Fruit fly (Drosophila melanogaster) whole organism, embryonic: ENCODE measurements around the gene CG17633.
A peak's percentile ranks its signal among the peaks of the same experiment; 100 is the strongest.

Experiments
- CG10366 ChIP-seq: fragments of 200-800 bp; sonication (Bioruptor generic); IDR thresholded peaks from 2 replicates; pipeline ENCODE4 v1.3.6; 2022; ENCODE audit warnings: missing biosample characterization, missing genetic modification characterization
- CG12071 ChIP-seq: fragments of 200-800 bp; sonication (Bioruptor generic); optimal IDR thresholded peaks from 3 replicates; lab custom pipeline; 2018; ENCODE audit warnings: missing biosample characterization, mild to moderate bottlenecking, missing genetic modification characterization
- CG14014 ChIP-seq: fragments of 200-800 bp; sonication (Bioruptor generic); IDR thresholded peaks from 2 replicates; pipeline ENCODE4 v1.3.6; 2022; ENCODE audit warnings: missing biosample characterization, missing genetic modification characterization
- CG15073 ChIP-seq: fragments of 200-800 bp; sonication (Bioruptor generic); optimal IDR thresholded peaks from 2 replicates; lab custom pipeline; 2016; ENCODE audit warnings: missing biosample characterization, missing genetic modification characterization
- CG15269 ChIP-seq: fragments of 200-800 bp; sonication (Bioruptor generic); optimal IDR thresholded peaks from 2 replicates; lab custom pipeline; 2018; ENCODE audit warnings: missing biosample characterization, mild to moderate bottlenecking, missing genetic modification characterization, moderate library complexity
- CG16863 ChIP-seq: fragments of 200-800 bp; sonication (Bioruptor generic); optimal IDR thresholded peaks from 3 replicates; lab custom pipeline; 2016; ENCODE audit warnings: missing biosample characterization, missing genetic modification characterization
- CG17361 ChIP-seq: fragments of 200-800 bp; sonication (Bioruptor generic); IDR thresholded peaks from 3 replicates; pipeline ENCODE4 v1.3.6; 2022; ENCODE audit warnings: missing biosample characterization, missing genetic modification characterization
- CG17385 ChIP-seq: fragments of 200-800 bp; sonication (Bioruptor generic); optimal IDR thresholded peaks from 3 replicates; lab custom pipeline; 2018; ENCODE audit warnings: missing biosample characterization, mild to moderate bottlenecking, missing genetic modification characterization
- CG18619 ChIP-seq: fragments of 200-800 bp; sonication (Bioruptor generic); optimal IDR thresholded peaks from 3 replicates; lab custom pipeline; 2017; ENCODE audit warnings: missing biosample characterization, mild to moderate bottlenecking, missing genetic modification characterization
- CG43689 ChIP-seq: fragments of 200-800 bp; sonication (Bioruptor generic); IDR thresholded peaks from 2 replicates; pipeline ENCODE4 v1.3.6; 2022; ENCODE audit warnings: missing biosample characterization, missing genetic modification characterization
- CG6272 ChIP-seq: fragments of 200-800 bp; sonication (Bioruptor generic); IDR thresholded peaks from 2 replicates; pipeline ENCODE4 v1.3.6; 2022; ENCODE audit warnings: missing biosample characterization, missing genetic modification characterization
- CG6683 ChIP-seq: fragments of 200-800 bp; sonication (Bioruptor generic); optimal IDR thresholded peaks from 2 replicates; lab custom pipeline; 2017; ENCODE audit warnings: missing biosample characterization, mild to moderate bottlenecking, missing genetic modification characterization, missing genetic modification reagents
- CG6791 ChIP-seq: fragments of 200-800 bp; sonication (Bioruptor generic); IDR thresholded peaks from 3 replicates; pipeline ENCODE4 v1.3.6; 2022; ENCODE audit warnings: missing biosample characterization, missing genetic modification characterization; ENCODE audit not compliant: partially characterized antibody
- CG6813 ChIP-seq: fragments of 200-800 bp; sonication (Bioruptor generic); optimal IDR thresholded peaks from 2 replicates; lab custom pipeline; 2017; ENCODE audit warnings: missing biosample characterization, missing genetic modification characterization, mild to moderate bottlenecking, moderate library complexity, missing genetic modification reagents
- CG7745 ChIP-seq: fragments of 200-800 bp; sonication (Bioruptor generic); optimal IDR thresholded peaks from 2 replicates; lab custom pipeline; 2018; ENCODE audit warnings: missing biosample characterization, mild to moderate bottlenecking, missing genetic modification characterization, moderate library complexity
- CG8089 ChIP-seq: fragments of 200-800 bp; sonication (Bioruptor generic); optimal IDR thresholded peaks from 3 replicates; lab custom pipeline; 2016; ENCODE audit warnings: missing biosample characterization, missing genetic modification characterization
- CG8290 ChIP-seq, 3 experiments: fragments of 200-800 bp; sonication (Bioruptor generic); optimal IDR thresholded peaks; 2 replicates each; lab custom pipeline; 2016 to 2019; ENCODE audit warnings: missing biosample characterization in 3 of 3, missing genetic modification characterization in 3 of 3, mild to moderate bottlenecking in 2 of 3, moderate library complexity in 1 of 3
- Dip3 ChIP-seq: fragments of 200-800 bp; sonication (Bioruptor generic); optimal IDR thresholded peaks from 3 replicates; lab custom pipeline; 2016; ENCODE audit warnings: missing biosample characterization, missing genetic modification characterization
- Dll ChIP-seq: fragments of 200-800 bp; sonication (Bioruptor generic); IDR thresholded peaks from 4 replicates; pipeline ENCODE4 v1.3.6; 2022; ENCODE audit warnings: missing biosample characterization, missing genetic modification characterization; ENCODE audit not compliant: partially characterized antibody
- Drgx ChIP-seq: fragments of 200-800 bp; sonication (Bioruptor generic); IDR thresholded peaks from 2 replicates; pipeline ENCODE4 v1.3.6; 2022; ENCODE audit warnings: missing biosample characterization, missing genetic modification characterization
- Gsc ChIP-seq: fragments of 200-800 bp; sonication (Bioruptor generic); IDR thresholded peaks from 2 replicates; pipeline ENCODE4 v1.3.6; 2022; ENCODE audit warnings: missing biosample characterization, missing genetic modification characterization
- Hand ChIP-seq: fragments of 200-800 bp; sonication (Bioruptor generic); optimal IDR thresholded peaks from 2 replicates; lab custom pipeline; 2017; ENCODE audit warnings: mild to moderate bottlenecking, missing biosample characterization, missing genetic modification reagents, missing genetic modification characterization
- Hey ChIP-seq: fragments of 200-800 bp; sonication (Bioruptor generic); optimal IDR thresholded peaks from 3 replicates; lab custom pipeline; 2018; ENCODE audit warnings: missing biosample characterization, mild to moderate bottlenecking, missing genetic modification characterization
- NC2α ChIP-seq: fragments of 200-800 bp; sonication (Bioruptor generic); optimal IDR thresholded peaks from 2 replicates; lab custom pipeline; 2016; ENCODE audit warnings: missing biosample characterization, missing genetic modification characterization
- Neu2 ChIP-seq: fragments of 200-800 bp; sonication (Bioruptor generic); optimal IDR thresholded peaks from 3 replicates; lab custom pipeline; 2016; ENCODE audit warnings: missing biosample characterization, missing genetic modification characterization, borderline replicate concordance
- Nf-YA ChIP-seq: fragments of 200-800 bp; sonication (Bioruptor generic); IDR thresholded peaks from 2 replicates; pipeline ENCODE4 v1.3.6; 2022; ENCODE audit warnings: missing biosample characterization, missing genetic modification characterization
- Opbp ChIP-seq: fragments of 200-800 bp; sonication (Bioruptor generic); IDR thresholded peaks from 3 replicates; pipeline ENCODE4 v1.3.6; 2022; ENCODE audit warnings: missing biosample characterization, missing genetic modification characterization; ENCODE audit not compliant: partially characterized antibody
- TFAM ChIP-seq: fragments of 200-800 bp; sonication (Bioruptor generic); optimal IDR thresholded peaks from 2 replicates; lab custom pipeline; 2017; ENCODE audit warnings: missing biosample characterization, missing genetic modification characterization, inconsistent platforms
- Taf1 ChIP-seq: fragments of 200-800 bp; sonication (Bioruptor generic); IDR thresholded peaks from 2 replicates; pipeline ENCODE4 v1.3.6; 2022; ENCODE audit warnings: missing biosample characterization, missing genetic modification characterization
- Xrp1 ChIP-seq: fragments of 200-800 bp; sonication (Bioruptor generic); IDR thresholded peaks from 2 replicates; pipeline ENCODE4 v1.3.6; 2022; ENCODE audit warnings: missing biosample characterization, missing genetic modification characterization
- YL-1 ChIP-seq: fragments of 200-800 bp; sonication (Bioruptor generic); optimal IDR thresholded peaks from 3 replicates; lab custom pipeline; 2017; ENCODE audit warnings: missing biosample characterization, mild to moderate bottlenecking, missing genetic modification characterization
- ci ChIP-seq: fragments of 200-800 bp; sonication (Bioruptor generic); IDR thresholded peaks from 3 replicates; pipeline ENCODE4 v1.3.6; 2022; ENCODE audit warnings: missing biosample characterization, missing genetic modification characterization
- dysf ChIP-seq: fragments of 200-800 bp; sonication (Bioruptor generic); IDR thresholded peaks from 3 replicates; pipeline ENCODE4 v1.3.6; 2022; ENCODE audit warnings: missing biosample characterization, missing genetic modification characterization
- esg ChIP-seq: fragments of 200-800 bp; sonication (Bioruptor generic); conservative IDR thresholded peaks from 2 replicates; pipeline ENCODE4 v1.3.6; 2022; ENCODE audit warnings: missing biosample characterization, missing genetic modification characterization
- exex ChIP-seq: fragments of 200-800 bp; sonication (Bioruptor generic); optimal IDR thresholded peaks from 4 replicates; lab custom pipeline; 2018; ENCODE audit warnings: missing biosample characterization, mild to moderate bottlenecking, missing genetic modification characterization, moderate library complexity
- eyg ChIP-seq: fragments of 200-800 bp; sonication (Bioruptor generic); optimal IDR thresholded peaks from 3 replicates; lab custom pipeline; 2016; ENCODE audit warnings: missing biosample characterization, missing genetic modification characterization
- fd64A ChIP-seq: fragments of 200-800 bp; sonication (Bioruptor generic); optimal IDR thresholded peaks from 3 replicates; lab custom pipeline; 2018; ENCODE audit warnings: missing biosample characterization, mild to moderate bottlenecking, missing genetic modification characterization
- gsb-n ChIP-seq: fragments of 200-800 bp; sonication (Bioruptor generic); optimal IDR thresholded peaks from 3 replicates; lab custom pipeline; 2018; ENCODE audit warnings: missing biosample characterization, mild to moderate bottlenecking, missing genetic modification characterization
- hbn ChIP-seq: fragments of 200-800 bp; sonication (Bioruptor generic); IDR thresholded peaks from 2 replicates; pipeline ENCODE4 v1.3.6; 2022; ENCODE audit warnings: missing biosample characterization, missing genetic modification characterization; ENCODE audit not compliant: partially characterized antibody
- hth ChIP-seq: fragments of >200 bp; optimal IDR thresholded peaks from 2 replicates; lab custom pipeline; 2017; ENCODE audit warnings: inconsistent platforms
- ken ChIP-seq: fragments of 200-800 bp; sonication (Bioruptor generic); IDR thresholded peaks from 3 replicates; pipeline ENCODE4 v1.3.6; 2022; ENCODE audit warnings: missing biosample characterization, missing genetic modification characterization
- pan ChIP-seq, 4 experiments: fragments of >200 bp in 3 of 4; fragments of 200-800 bp in 1 of 4; sonication (Bioruptor generic) in 1 of 4; optimal IDR thresholded peaks in 3 of 4; IDR thresholded peaks in 1 of 4; 2 replicates each; pipeline versions ENCODE4 v1.3.6 to Lab custom; 2017 to 2022; ENCODE audit warnings: missing biosample characterization in 2 of 4, missing genetic modification characterization in 2 of 4, mixed read lengths in 1 of 4
- pb ChIP-seq: fragments of 200-800 bp; sonication (Bioruptor generic); optimal IDR thresholded peaks from 3 replicates; lab custom pipeline; 2016; ENCODE audit warnings: missing biosample characterization, missing genetic modification characterization
- pita ChIP-seq: fragments of 200-800 bp; sonication (Bioruptor generic); optimal IDR thresholded peaks from 2 replicates; lab custom pipeline; 2017; ENCODE audit warnings: missing biosample characterization, mild to moderate bottlenecking, missing genetic modification characterization
- ranshi ChIP-seq: fragments of 200-800 bp; sonication (Bioruptor generic); IDR thresholded peaks from 2 replicates; pipeline ENCODE4 v1.3.6; 2022; ENCODE audit warnings: missing biosample characterization, missing genetic modification characterization
- sna ChIP-seq: fragments of 200-800 bp; sonication (Bioruptor generic); IDR thresholded peaks from 2 replicates; pipeline ENCODE4 v1.3.6; 2022; ENCODE audit warnings: missing biosample characterization, missing genetic modification characterization; ENCODE audit not compliant: partially characterized antibody
- sob ChIP-seq: fragments of 200-800 bp; sonication (Bioruptor generic); IDR thresholded peaks from 2 replicates; pipeline ENCODE4 v1.3.6; 2022; ENCODE audit warnings: missing biosample characterization, missing genetic modification characterization
- sqz ChIP-seq: fragments of 200-800 bp; sonication (Bioruptor generic); optimal IDR thresholded peaks from 3 replicates; lab custom pipeline; 2018; ENCODE audit warnings: missing biosample characterization, mild to moderate bottlenecking, missing genetic modification characterization
- toy ChIP-seq: fragments of 200-800 bp; sonication (Bioruptor generic); IDR thresholded peaks from 2 replicates; pipeline ENCODE4 v1.3.6; 2022; ENCODE audit warnings: missing biosample characterization, missing genetic modification characterization
- usp ChIP-seq: fragments of >200 bp; optimal IDR thresholded peaks from 2 replicates; lab custom pipeline; 2017; ENCODE audit warnings: missing biosample characterization, missing genetic modification characterization

Gene CG17633

dm6 chr2L:9758856-9759255 is 10.0 kb upstream of the CG17633 start (continued):
- TF ChIP-seq CG14014 (peak; percentile 62), CG15269 (tag; lab: Kevin White, UChicago) (peak; percentile 47), eyg (no peak), esg (GFP tag; lab: Robert Waterston, UW) (peak; percentile 47; the same call in 1 of the 2 replicates), CG17385 (GFP tag; lab: Kevin White, UChicago) (peak; percentile 24), CG18619 (no peak), usp (no peak), pan (optimal IDR thresholded peaks at IDR 0.05; lab: Kevin White, UChicago) (no peak), pan (GFP tag; optimal IDR thresholded peaks at IDR 0.05 in 1 of 2, IDR thresholded peaks at IDR 0.05 in 1 of 2) (peak in 1 of 2 experiments; percentile 72), hbn (GFP tag; lab: Robert Waterston, UW) (peak; percentile 89), exex (tag; lab: Kevin White, UChicago) (peak; percentile 58), Taf1 (GFP tag; lab: Robert Waterston, UW) (no peak), Neu2 (GFP tag; lab: Kevin White, UChicago) (no peak), dysf (GFP tag; lab: Robert Waterston, UW) (peak; percentile 42), CG8089 (GFP tag; lab: Kevin White, UChicago) (no peak), NC2α (GFP tag; lab: Kevin White, UChicago) (no peak), Dll (GFP tag; lab: Robert Waterston, UW) (peak; percentile 95), CG17361 (0 out of 3 replicates have a peak, but pooled peaks have one; percentile 38), Nf-YA (GFP tag; lab: Robert Waterston, UW) (peak; percentile 54; the same call in 1 of the 2 replicates), CG16863 (GFP tag; lab: Kevin White, UChicago) (peak; percentile 44), hth (lab: Kevin White, UChicago) (no peak), CG6791 (GFP tag; lab: Robert Waterston, UW) (peak; percentile 94), TFAM (no peak), CG12071 (GFP tag; lab: Kevin White, UChicago) (peak; percentile 40), CG15073 (GFP tag; lab: Kevin White, UChicago) (no peak), fd64A (GFP tag; lab: Kevin White, UChicago) (no peak), Hand (no peak), pb (GFP tag; lab: Kevin White, UChicago) (peak; percentile 48), Hey (tag; lab: Kevin White, UChicago) (peak; percentile 37), CG6813 (peak; percentile 11), ken (GFP tag; lab: Robert Waterston, UW) (peak; percentile 64), Opbp (GFP tag; lab: Robert Waterston, UW) (peak; percentile 95), sqz (GFP tag; lab: Kevin White, UChicago) (no peak), sna (GFP tag; lab: Robert Waterston, UW) (peak; percentile 87), CG8290 (GFP tag; optimal IDR thresholded peaks at IDR 0.05; lab: Kevin White, UChicago) (no peak), CG8290 (tag; optimal IDR thresholded peaks at IDR 0.05; lab: Kevin White, UChicago) (peak in 1 of 2 experiments; percentile 90), CG43689 (GFP tag; lab: Robert Waterston, UW) (no peak), CG10366 (GFP tag; lab: Robert Waterston, UW) (peak; percentile 76), sob (peak; percentile 84), gsb-n (tag; lab: Kevin White, UChicago) (peak; percentile 99), Gsc (GFP tag; lab: Robert Waterston, UW) (no peak), CG7745 (tag; lab: Kevin White, UChicago) (no peak), ranshi (GFP tag; lab: Robert Waterston, UW) (peak; percentile 53; the same call in 1 of the 2 replicates), Drgx (GFP tag; lab: Robert Waterston, UW) (peak; percentile 46), ci (GFP tag; lab: Robert Waterston, UW) (peak; percentile 67; the same call in 2 of the 3 replicates), Xrp1 (GFP tag; lab: Robert Waterston, UW) (peak; percentile 39; the same call in 1 of the 2 replicates), CG6272 (GFP tag; lab: Robert Waterston, UW) (peak; percentile 76), CG6683 (GFP tag; lab: Kevin White, UChicago) (no peak), pita (GFP tag; lab: Kevin White, UChicago) (no peak), toy (GFP tag; lab: Robert Waterston, UW) (0 out of 2 replicates have a peak, but pooled peaks have one; percentile 14), YL-1 (GFP tag; lab: Kevin White, UChicago) (peak; percentile 22), Dip3 (GFP tag; lab: Kevin White, UChicago) (peak; percentile 11)
